Worm (Caenorhabditis elegans): Measurements from ENCODE around the gene T28A11.17.

T28A11.17 gene

ce11 chrV:3266189-3266588 lies at the start of gene T28A11.17:
Gene T28A11.17, minus strand, starts transcription at chrV:3266289.
- no peak for TF ChIP-seq mep-1 (tag; optimal IDR thresholded peaks at IDR 0.05)
- TF ChIP-seq mls-2 (tag; optimal IDR thresholded peaks at IDR 0.05): no peak
- TF ChIP-seq nhr-76 (tag; optimal IDR thresholded peaks at IDR 0.05): no peak

ce11 chrV:3315308-3315707 lies 49.2 kb upstream of the T28A11.17 start, which contains the start of gene arrd-19:
Gene arrd-19, minus strand, starts transcription at chrV:3315516.
- TF ChIP-seq nhr-12 (tag; optimal IDR thresholded peaks at IDR 0.05) (no peak), hlh-1 (tag; optimal IDR thresholded peaks at IDR 0.05) (peak; percentile 49), nhr-237 (tag; optimal IDR thresholded peaks at IDR 0.05) (peak; percentile 19), ces-1 (GFP tag; optimal IDR thresholded peaks at IDR 0.05) (no peak), lin-13 (tag; optimal IDR thresholded peaks at IDR 0.05) (no peak), mep-1 (tag; optimal IDR thresholded peaks at IDR 0.05) (peak; percentile 4)

- no peak for TF ChIP-seq drap-1 (GFP tag; optimal IDR thresholded peaks at IDR 0.05)
- TF ChIP-seq hlh-1 (tag; optimal IDR thresholded peaks at IDR 0.05): peak; percentile 3
- TF ChIP-seq ces-1 (GFP tag; optimal IDR thresholded peaks at IDR 0.05): peak; percentile 10
These were observed 46.1 kb upstream of the T28A11.17 start, which contains the start of gene arrd-18 for ce11 chrV:3312067-3312666. Gene arrd-18, minus strand, starts transcription at chrV:3312117.

ce11 chrV:3308169-3308568 lies 42.1 kb upstream of the T28A11.17 start, which contains the start of gene srbc-3:
Gene srbc-3, plus strand, starts transcription at chrV:3308469.
- no peak for TF ChIP-seq blmp-1 (tag; optimal IDR thresholded peaks at IDR 0.05)
- no peak for TF ChIP-seq ceh-83 (GFP tag; optimal IDR thresholded peaks at IDR 0.05)
- no peak for TF ChIP-seq hlh-1 (tag; optimal IDR thresholded peaks at IDR 0.05)
- TF ChIP-seq unc-62 (GFP tag; optimal IDR thresholded peaks at IDR 0.05): no peak
- no peak for TF ChIP-seq nhr-76 (tag; optimal IDR thresholded peaks at IDR 0.05)
- TF ChIP-seq ztf-11 (tag; optimal IDR thresholded peaks at IDR 0.05): no peak
- no peak for TF ChIP-seq ceh-43 (GFP tag; optimal IDR thresholded peaks at IDR 0.05)
- TF ChIP-seq tbx-8 (GFP tag; optimal IDR thresholded peaks at IDR 0.05): no peak
- no peak for TF ChIP-seq flh-1 (GFP tag; optimal IDR thresholded peaks at IDR 0.05)
- TF ChIP-seq M03D4.4 (tag; optimal IDR thresholded peaks at IDR 0.05): no peak
- no peak for TF ChIP-seq nhr-28 (tag; optimal IDR thresholded peaks at IDR 0.05)
- TF ChIP-seq pha-4 (tag; optimal IDR thresholded peaks at IDR 0.05): no peak
- TF ChIP-seq drap-1 (GFP tag; optimal IDR thresholded peaks at IDR 0.05): no peak
- no peak for TF ChIP-seq snpc-4 (tag; optimal IDR thresholded peaks at IDR 0.05)

- no peak for TF ChIP-seq nhr-2 (tag; optimal IDR thresholded peaks at IDR 0.05)
- TF ChIP-seq mab-5 (tag; optimal IDR thresholded peaks at IDR 0.05): no peak
- TF ChIP-seq nhr-237 (tag; optimal IDR thresholded peaks at IDR 0.05): no peak
- TF ChIP-seq ham-2 (GFP tag; optimal IDR thresholded peaks at IDR 0.05): no peak
- no peak for TF ChIP-seq unc-120 (tag; optimal IDR thresholded peaks at IDR 0.05; ENCODE audit: poor library complexity, severe bottlenecking)
- TF ChIP-seq hlh-1 (tag; optimal IDR thresholded peaks at IDR 0.05): no peak
- TF ChIP-seq blmp-1 (tag; optimal IDR thresholded peaks at IDR 0.05): no peak
- TF ChIP-seq unc-62 (GFP tag; optimal IDR thresholded peaks at IDR 0.05): no peak
- no peak for TF ChIP-seq drap-1 (GFP tag; optimal IDR thresholded peaks at IDR 0.05)
These were observed 35.8 kb upstream of the T28A11.17 start, which contains the start of gene srbc-1 for ce11 chrV:3301898-3302297. Gene srbc-1, minus strand, starts transcription at chrV:3301998.

ce11 chrV:3299437-3299836 lies 33.3 kb upstream of the T28A11.17 start:
- no peak for TF ChIP-seq ham-2 (GFP tag; optimal IDR thresholded peaks at IDR 0.05)
- TF ChIP-seq mls-2 (tag; optimal IDR thresholded peaks at IDR 0.05): no peak
- TF ChIP-seq M03D4.4 (tag; optimal IDR thresholded peaks at IDR 0.05): no peak
- no peak for TF ChIP-seq flh-1 (GFP tag; optimal IDR thresholded peaks at IDR 0.05)

- TF ChIP-seq ceh-43 (GFP tag; optimal IDR thresholded peaks at IDR 0.05): no peak
- no peak for TF ChIP-seq blmp-1 (tag; optimal IDR thresholded peaks at IDR 0.05)
- no peak for TF ChIP-seq ceh-39 (tag; optimal IDR thresholded peaks at IDR 0.05)
- TF ChIP-seq unc-62 (GFP tag; optimal IDR thresholded peaks at IDR 0.05): no peak
- TF ChIP-seq nhr-28 (tag; optimal IDR thresholded peaks at IDR 0.05): no peak
- no peak for TF ChIP-seq hlh-1 (tag; optimal IDR thresholded peaks at IDR 0.05)
- TF ChIP-seq ceh-83 (GFP tag; optimal IDR thresholded peaks at IDR 0.05): no peak
- no peak for TF ChIP-seq sptf-1 (tag; optimal IDR thresholded peaks at IDR 0.05)
- TF ChIP-seq elt-1 (tag; optimal IDR thresholded peaks at IDR 0.05; ENCODE audit: borderline replicate concordance, insufficient read depth): no peak
- TF ChIP-seq pha-4 (tag; optimal IDR thresholded peaks at IDR 0.05): no peak
- TF ChIP-seq bed-3 (GFP tag; optimal IDR thresholded peaks at IDR 0.05): no peak
- no peak for TF ChIP-seq mls-2 (tag; optimal IDR thresholded peaks at IDR 0.05)
- TF ChIP-seq sem-2 (GFP tag; optimal IDR thresholded peaks at IDR 0.05): no peak
- no peak for TF ChIP-seq lin-32 (GFP tag; optimal IDR thresholded peaks at IDR 0.05)
These were observed 31.7 kb upstream of the T28A11.17 start, which contains the start of gene srx-122 for ce11 chrV:3297764-3298163. Gene srx-122, minus strand, starts transcription at chrV:3297864.
